Worm (Caenorhabditis elegans) whole organism, late embryonic: ENCODE measurements around the gene srd-68.

Experiments used
- C08G9.2 ChIP-seq: sonication (generic microtip); optimal IDR thresholded peaks from 2 replicates; lab custom pipeline; 2016; ENCODE audit warnings: mild to moderate bottlenecking, missing genetic modification characterization, moderate library complexity, missing compliant biosample characterization
- C38D4.7 ChIP-seq: fragments of 200-800 bp; sonication (Bioruptor generic); optimal IDR thresholded peaks from 2 replicates; lab custom pipeline; 2018; ENCODE audit warnings: mild to moderate bottlenecking, missing genetic modification characterization, moderate library complexity, missing compliant biosample characterization
- F13H6.1 ChIP-seq: sonication (generic microtip); optimal IDR thresholded peaks from 2 replicates; lab custom pipeline; 2016; ENCODE audit warnings: missing genetic modification characterization, missing compliant biosample characterization
- K02D7.2 ChIP-seq: sonication (generic microtip); optimal IDR thresholded peaks from 2 replicates; lab custom pipeline; 2017; ENCODE audit warnings: mild to moderate bottlenecking, missing genetic modification characterization, missing compliant biosample characterization
- K09A11.1 ChIP-seq: sonication (generic microtip); optimal IDR thresholded peaks from 2 replicates; lab custom pipeline; 2017; ENCODE audit warnings: antibody characterized with exemption, mild to moderate bottlenecking, missing genetic modification characterization, missing compliant biosample characterization; ENCODE audit not compliant: insufficient read depth
- ahr-1 ChIP-seq: sonication (generic microtip); optimal IDR thresholded peaks from 2 replicates; lab custom pipeline; 2016; ENCODE audit warnings: missing genetic modification characterization, missing compliant biosample characterization
- ama-1 ChIP-seq: fragments of 150-350 bp; optimal IDR thresholded peaks from 2 replicates; lab custom pipeline; 2014
- ceh-2 ChIP-seq: sonication (generic microtip); optimal IDR thresholded peaks from 2 replicates; lab custom pipeline; 2016; ENCODE audit warnings: missing genotype, missing genetic modification characterization, missing compliant biosample characterization
- ceh-30 ChIP-seq: fragments of 150-350 bp; optimal IDR thresholded peaks from 2 replicates; lab custom pipeline; 2014; ENCODE audit warnings: missing biosample characterization, missing genetic modification characterization
- ceh-34 ChIP-seq: sonication (generic microtip); optimal IDR thresholded peaks from 2 replicates; lab custom pipeline; 2016; ENCODE audit warnings: mild to moderate bottlenecking, missing genetic modification characterization, missing compliant biosample characterization
- ceh-48 ChIP-seq: sonication (generic microtip); optimal IDR thresholded peaks from 2 replicates; lab custom pipeline; 2016; ENCODE audit warnings: missing genetic modification characterization, inconsistent platforms, missing compliant biosample characterization
- ceh-6 ChIP-seq: fragments of 200-800 bp; sonication (Bioruptor generic); optimal IDR thresholded peaks from 2 replicates; lab custom pipeline; 2018; ENCODE audit warnings: mild to moderate bottlenecking, missing genetic modification characterization, missing compliant biosample characterization
- che-1 ChIP-seq: sonication (generic microtip); optimal IDR thresholded peaks from 2 replicates; lab custom pipeline; 2016; ENCODE audit warnings: mild to moderate bottlenecking, missing genetic modification characterization, missing compliant biosample characterization
- dmd-4 ChIP-seq: sonication (generic microtip); optimal IDR thresholded peaks from 2 replicates; lab custom pipeline; 2016; ENCODE audit warnings: borderline replicate concordance, missing genetic modification characterization, missing compliant biosample characterization
- ets-4 ChIP-seq: sonication (generic microtip); optimal IDR thresholded peaks from 2 replicates; lab custom pipeline; 2016; ENCODE audit warnings: missing genetic modification characterization, missing compliant biosample characterization
- eyg-1 ChIP-seq: sonication (generic microtip); optimal IDR thresholded peaks from 2 replicates; lab custom pipeline; 2016; ENCODE audit warnings: missing genotype, missing genetic modification characterization, missing compliant biosample characterization
- fkh-10 ChIP-seq: fragments of 150-350 bp; optimal IDR thresholded peaks from 2 replicates; lab custom pipeline; 2014; ENCODE audit warnings: missing biosample characterization, missing genetic modification reagents, missing genetic modification characterization
- gmeb-2 ChIP-seq: sonication (generic microtip); optimal IDR thresholded peaks from 2 replicates; lab custom pipeline; 2016; ENCODE audit warnings: missing genetic modification characterization, inconsistent platforms, missing compliant biosample characterization
- hlh-13 ChIP-seq: fragments of 200-800 bp; sonication (Bioruptor generic); optimal IDR thresholded peaks from 2 replicates; lab custom pipeline; 2018; ENCODE audit warnings: mild to moderate bottlenecking, missing genetic modification characterization, missing compliant biosample characterization
- hlh-15 ChIP-seq: sonication (generic microtip); optimal IDR thresholded peaks from 2 replicates; lab custom pipeline; 2016; ENCODE audit warnings: missing genetic modification characterization, missing compliant biosample characterization
- hlh-30 ChIP-seq: sonication (generic microtip); optimal IDR thresholded peaks from 2 replicates; lab custom pipeline; 2017; ENCODE audit warnings: antibody characterized with exemption, missing genetic modification characterization, missing compliant biosample characterization; ENCODE audit not compliant: insufficient read depth
- hlh-6 ChIP-seq: sonication (generic microtip); optimal IDR thresholded peaks from 2 replicates; lab custom pipeline; 2016; ENCODE audit warnings: missing genotype, missing genetic modification characterization, missing compliant biosample characterization
- hlh-8 ChIP-seq: sonication (generic microtip); optimal IDR thresholded peaks from 2 replicates; lab custom pipeline; 2016; ENCODE audit warnings: missing genotype, missing genetic modification characterization, missing compliant biosample characterization
- lim-6 ChIP-seq: sonication (generic microtip); optimal IDR thresholded peaks from 2 replicates; lab custom pipeline; 2016; ENCODE audit warnings: missing genetic modification characterization, missing compliant biosample characterization
- madf-2 ChIP-seq: sonication (generic microtip); optimal IDR thresholded peaks from 2 replicates; lab custom pipeline; 2017; ENCODE audit warnings: missing genetic modification characterization, missing compliant biosample characterization
- nfya-1 ChIP-seq: sonication (generic microtip); optimal IDR thresholded peaks from 2 replicates; lab custom pipeline; 2017; ENCODE audit warnings: missing genetic modification characterization, mild to moderate bottlenecking, missing compliant biosample characterization, antibody characterized with exemption, moderate library complexity
- odd-2 ChIP-seq: sonication (generic microtip); optimal IDR thresholded peaks from 2 replicates; lab custom pipeline; 2017; ENCODE audit warnings: antibody characterized with exemption, mild to moderate bottlenecking, missing genetic modification characterization, missing compliant biosample characterization
- pag-3 ChIP-seq: sonication (generic microtip); optimal IDR thresholded peaks from 2 replicates; lab custom pipeline; 2016; ENCODE audit warnings: missing compliant biosample characterization, missing genetic modification characterization, borderline replicate concordance
- pax-1 ChIP-seq: fragments of 150-350 bp; optimal IDR thresholded peaks from 2 replicates; lab custom pipeline; 2014; ENCODE audit warnings: missing biosample characterization, missing genetic modification characterization
- pha-2 ChIP-seq: sonication (generic microtip); optimal IDR thresholded peaks from 2 replicates; lab custom pipeline; 2017; ENCODE audit warnings: mild to moderate bottlenecking, missing genetic modification characterization, missing compliant biosample characterization
- pqm-1 ChIP-seq: sonication (generic microtip); optimal IDR thresholded peaks from 2 replicates; lab custom pipeline; 2016; ENCODE audit warnings: missing genetic modification characterization, missing compliant biosample characterization
- sdc-2 ChIP-seq: sonication (generic microtip); optimal IDR thresholded peaks from 2 replicates; lab custom pipeline; 2016; ENCODE audit warnings: missing genotype, missing genetic modification characterization, missing compliant biosample characterization
- sox-2 ChIP-seq: fragments of 200-800 bp; sonication (Bioruptor generic); IDR thresholded peaks from 2 replicates; pipeline ENCODE4 v1.3.6; 2022; ENCODE audit warnings: missing genetic modification reagents, missing genetic modification characterization, missing compliant biosample characterization
- sox-4 ChIP-seq: sonication (generic microtip); optimal IDR thresholded peaks from 2 replicates; lab custom pipeline; 2017; ENCODE audit warnings: mild to moderate bottlenecking, missing genetic modification characterization, inconsistent platforms, missing compliant biosample characterization
- tbx-7 ChIP-seq: sonication (generic microtip); optimal IDR thresholded peaks from 2 replicates; lab custom pipeline; 2016; ENCODE audit warnings: missing genotype, missing genetic modification characterization, missing compliant biosample characterization
- ttx-3 ChIP-seq: sonication (generic microtip); optimal IDR thresholded peaks from 2 replicates; lab custom pipeline; 2016; ENCODE audit warnings: missing genetic modification reagents, missing genetic modification characterization, missing compliant biosample characterization
- unc-3 ChIP-seq, 2 experiments: fragments of 200-800 bp in 1 of 2; sonication (Bioruptor generic) in 1 of 2; sonication (generic microtip) in 1 of 2; conservative IDR thresholded peaks in 1 of 2; optimal IDR thresholded peaks in 1 of 2; 2 replicates each; pipeline versions ENCODE4 v1.3.6 to Lab custom; 2016 to 2022; ENCODE audit warnings: missing compliant biosample characterization in 2 of 2, missing genetic modification characterization in 2 of 2, missing genetic modification reagents in 1 of 2
- unc-55 ChIP-seq: sonication (generic microtip); optimal IDR thresholded peaks from 2 replicates; lab custom pipeline; 2017; ENCODE audit warnings: missing biosample characterization, missing genetic modification reagents, missing genetic modification characterization
- unc-86 ChIP-seq: sonication (generic microtip); optimal IDR thresholded peaks from 2 replicates; lab custom pipeline; 2016; ENCODE audit warnings: missing genetic modification characterization, missing compliant biosample characterization
- zip-5 ChIP-seq: sonication (generic microtip); optimal IDR thresholded peaks from 2 replicates; lab custom pipeline; 2016; ENCODE audit warnings: missing genetic modification characterization, missing compliant biosample characterization

srd-68 gene

ce11 chrV:16902726-16903125 lies at the start of gene srd-68:
Gene srd-68 (minus strand): TSS chrV:16902826.
- TF ChIP-seq sdc-2 (tag; lab: Kevin White, UChicago) (no peak), dmd-4 (no peak), nfya-1 (no peak), unc-3 (GFP tag; conservative IDR thresholded peaks at IDR 0.05; lab: Robert Waterston, UW) (no peak), unc-3 (tag; optimal IDR thresholded peaks at IDR 0.05; lab: Kevin White, UChicago) (no peak), K02D7.2 (no peak), zip-5 (no peak), ets-4 (tag; lab: Kevin White, UChicago) (no peak), F13H6.1 (tag; lab: Kevin White, UChicago) (no peak), hlh-6 (tag; lab: Kevin White, UChicago) (no peak), lim-6 (tag; lab: Kevin White, UChicago) (no peak), ttx-3 (tag; lab: Kevin White, UChicago) (no peak), eyg-1 (tag; lab: Kevin White, UChicago) (no peak), sox-2 (GFP tag; lab: Robert Waterston, UW) (no peak), ceh-48 (tag; lab: Kevin White, UChicago) (no peak), che-1 (tag; lab: Kevin White, UChicago) (no peak), unc-55 (no peak)
- TF ChIP-seq, all 69 proteins: peak for 0

- TF ChIP-seq hlh-13 (GFP tag; lab: Kevin White, UChicago) (no peak), odd-2 (tag; lab: Kevin White, UChicago) (no peak), ceh-6 (no peak), unc-86 (tag; lab: Kevin White, UChicago) (no peak), madf-2 (tag; lab: Kevin White, UChicago) (no peak), ama-1 (lab: Kevin White, UChicago) (no peak), gmeb-2 (no peak), C08G9.2 (tag; lab: Kevin White, UChicago) (no peak), ets-4 (tag; lab: Kevin White, UChicago) (no peak), ceh-48 (tag; lab: Kevin White, UChicago) (no peak), hlh-6 (tag; lab: Kevin White, UChicago) (no peak), ceh-34 (no peak), sox-4 (no peak), hlh-8 (tag; lab: Kevin White, UChicago) (no peak), hlh-15 (tag; lab: Kevin White, UChicago) (no peak), unc-3 (GFP tag; conservative IDR thresholded peaks at IDR 0.05; lab: Robert Waterston, UW) (no peak), unc-3 (tag; optimal IDR thresholded peaks at IDR 0.05; lab: Kevin White, UChicago) (no peak), sox-2 (GFP tag; lab: Robert Waterston, UW) (no peak), hlh-30 (tag; lab: Kevin White, UChicago) (no peak)
Observed at ce11 chrV:16951504-16951903, 48.9 kb upstream of the srd-68 start, which contains the start of gene clec-238. Gene clec-238 (plus strand): TSS chrV:16951804.

ce11 chrV:16950036-16950435 lies 47.4 kb upstream of the srd-68 start:
- TF ChIP-seq pha-2 (tag; lab: Kevin White, UChicago) (no peak), pqm-1 (tag; lab: Kevin White, UChicago) (no peak), C38D4.7 (GFP tag; lab: Kevin White, UChicago) (no peak), ceh-30 (tag; lab: Kevin White, UChicago) (no peak), ceh-2 (tag; lab: Kevin White, UChicago) (no peak), zip-5 (no peak), pag-3 (no peak), ceh-48 (tag; lab: Kevin White, UChicago) (no peak), fkh-10 (GFP tag; lab: Kevin White, UChicago) (no peak), K09A11.1 (tag; lab: Kevin White, UChicago) (no peak), lim-6 (tag; lab: Kevin White, UChicago) (no peak), ahr-1 (tag; lab: Kevin White, UChicago) (no peak), tbx-7 (tag; lab: Kevin White, UChicago) (no peak), pax-1 (tag; lab: Kevin White, UChicago) (no peak), unc-55 (no peak)
